Fruit fly (Drosophila melanogaster): ENCODE measurements around the gene AnxB9.
A peak's percentile ranks its signal among the peaks of the same experiment; 100 is the strongest.

The AnxB9 gene

DNA sequence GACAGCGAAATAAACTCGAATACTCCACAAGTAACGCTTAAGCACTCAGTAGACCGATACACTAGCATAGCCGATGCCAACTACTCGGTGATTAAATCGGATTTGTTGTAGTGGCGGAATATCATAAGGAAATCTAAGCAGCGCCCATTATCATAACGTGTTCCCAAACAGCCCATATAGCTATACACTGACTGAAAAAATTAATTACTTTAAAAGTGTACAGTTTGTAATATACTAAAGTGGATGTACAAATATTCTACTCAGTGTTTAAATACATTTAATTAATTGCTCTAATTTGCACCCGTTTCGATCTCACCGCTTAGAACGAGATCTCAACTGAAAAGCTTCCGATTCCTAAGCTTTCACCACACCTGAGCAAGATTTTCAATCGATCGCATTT lies 16.3 kb upstream of the AnxB9 start, which contains the start of gene CG7079:
Gene CG7079, minus strand, starts transcription at position 101 of the 400 bp plus-strand sequence.
- TF ChIP-seq insv (optimal IDR thresholded peaks at IDR 0.05) (no peak), Sin3A (optimal IDR thresholded peaks at IDR 0.05) (no peak), psq (optimal IDR thresholded peaks at IDR 0.05) (no peak), ttk (optimal IDR thresholded peaks at IDR 0.05) (no peak), h (optimal IDR thresholded peaks at IDR 0.05) (no peak)

DNA sequence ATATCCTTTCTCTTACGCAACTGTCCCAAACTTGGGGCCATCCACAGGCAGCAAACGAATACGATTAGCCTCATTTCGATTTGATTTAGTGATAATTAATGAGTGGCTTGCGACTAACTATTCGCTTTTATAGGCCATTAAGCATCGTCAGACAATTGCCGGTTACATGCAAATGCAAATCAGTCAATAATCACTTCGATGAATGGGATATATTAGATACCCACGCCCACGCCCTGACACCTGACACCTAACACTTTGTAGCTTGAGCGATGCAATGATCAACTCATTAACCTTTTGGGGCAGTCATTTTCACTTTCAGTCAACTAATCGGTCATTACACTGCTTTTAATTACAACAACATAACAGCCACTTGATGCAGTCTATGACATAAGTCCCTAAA lies 14.2 kb upstream of the AnxB9 start, which contains the start of gene Jhbp15:
Gene Jhbp15, minus strand, starts transcription at position 101 of the 400 bp plus-strand sequence.
- TF ChIP-seq h (optimal IDR thresholded peaks at IDR 0.05): no peak
- no peak for TF ChIP-seq Sin3A (optimal IDR thresholded peaks at IDR 0.05)
- TF ChIP-seq Myc (optimal IDR thresholded peaks at IDR 0.05): no peak
- no peak for TF ChIP-seq ttk (optimal IDR thresholded peaks at IDR 0.05)

DNA sequence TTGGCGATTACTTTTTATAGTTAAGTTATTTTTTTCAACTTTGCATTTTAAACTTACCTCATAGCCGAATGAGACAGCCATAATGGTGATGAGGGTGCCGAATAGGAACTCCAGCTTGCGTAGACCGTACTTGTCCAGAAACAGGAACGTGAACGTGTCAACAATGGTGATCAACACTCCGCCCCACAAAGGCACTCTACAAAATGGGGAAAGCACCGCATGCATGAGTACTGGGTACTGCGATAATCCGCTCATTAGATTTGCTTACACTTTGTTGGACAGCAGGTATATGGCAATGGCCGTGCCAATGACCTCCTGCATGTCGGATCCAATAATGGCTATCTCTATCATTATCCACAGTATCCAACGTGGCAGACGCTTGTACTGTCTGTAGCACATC lies 7.5 kb upstream of the AnxB9 start:
- no peak for TF ChIP-seq insv (optimal IDR thresholded peaks at IDR 0.05)
- no peak for TF ChIP-seq h (optimal IDR thresholded peaks at IDR 0.05)

- no peak for TF ChIP-seq insv (optimal IDR thresholded peaks at IDR 0.05)
- TF ChIP-seq psq (optimal IDR thresholded peaks at IDR 0.05): no peak
- no peak for TF ChIP-seq Sin3A (optimal IDR thresholded peaks at IDR 0.05)
- TF ChIP-seq ttk (optimal IDR thresholded peaks at IDR 0.05): no peak
- TF ChIP-seq Myc (optimal IDR thresholded peaks at IDR 0.05): no peak
- TF ChIP-seq h (optimal IDR thresholded peaks at IDR 0.05): no peak
These were observed 5.3 kb upstream of the AnxB9 start for dm6 chr3R:21059486-21060356.

dm6 chr3R:21060430-21061245 lies 4.4 kb upstream of the AnxB9 start, which contains the start of gene Mvl:
Gene Mvl, minus strand, starts transcription at chr3R:21060800.
- no peak for TF ChIP-seq Sin3A (optimal IDR thresholded peaks at IDR 0.05)

DNA sequence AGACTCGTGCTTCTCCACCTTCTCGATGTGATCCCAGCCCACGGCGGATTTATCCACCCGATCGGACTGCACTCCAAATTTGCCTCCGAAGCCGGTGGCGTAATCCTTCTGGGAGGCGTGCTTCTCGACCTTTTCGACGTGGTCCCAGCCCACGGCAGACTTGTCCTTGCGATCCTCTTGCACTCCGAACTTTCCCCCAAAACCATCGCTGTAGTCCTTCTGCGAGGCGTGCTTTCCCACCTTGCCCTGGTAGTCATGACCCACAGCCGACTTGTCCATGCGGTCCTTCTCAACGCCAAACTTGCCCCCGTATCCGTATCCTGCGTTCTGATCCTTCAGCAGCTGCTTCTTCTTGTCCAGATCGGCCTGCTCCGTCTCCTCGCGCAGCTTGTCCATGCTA lies 1.6 kb upstream of the AnxB9 start:
- no peak for TF ChIP-seq h (optimal IDR thresholded peaks at IDR 0.05)
- peak; percentile 59 for TF ChIP-seq ttk (optimal IDR thresholded peaks at IDR 0.05)
- no peak for TF ChIP-seq insv (optimal IDR thresholded peaks at IDR 0.05)

DNA sequence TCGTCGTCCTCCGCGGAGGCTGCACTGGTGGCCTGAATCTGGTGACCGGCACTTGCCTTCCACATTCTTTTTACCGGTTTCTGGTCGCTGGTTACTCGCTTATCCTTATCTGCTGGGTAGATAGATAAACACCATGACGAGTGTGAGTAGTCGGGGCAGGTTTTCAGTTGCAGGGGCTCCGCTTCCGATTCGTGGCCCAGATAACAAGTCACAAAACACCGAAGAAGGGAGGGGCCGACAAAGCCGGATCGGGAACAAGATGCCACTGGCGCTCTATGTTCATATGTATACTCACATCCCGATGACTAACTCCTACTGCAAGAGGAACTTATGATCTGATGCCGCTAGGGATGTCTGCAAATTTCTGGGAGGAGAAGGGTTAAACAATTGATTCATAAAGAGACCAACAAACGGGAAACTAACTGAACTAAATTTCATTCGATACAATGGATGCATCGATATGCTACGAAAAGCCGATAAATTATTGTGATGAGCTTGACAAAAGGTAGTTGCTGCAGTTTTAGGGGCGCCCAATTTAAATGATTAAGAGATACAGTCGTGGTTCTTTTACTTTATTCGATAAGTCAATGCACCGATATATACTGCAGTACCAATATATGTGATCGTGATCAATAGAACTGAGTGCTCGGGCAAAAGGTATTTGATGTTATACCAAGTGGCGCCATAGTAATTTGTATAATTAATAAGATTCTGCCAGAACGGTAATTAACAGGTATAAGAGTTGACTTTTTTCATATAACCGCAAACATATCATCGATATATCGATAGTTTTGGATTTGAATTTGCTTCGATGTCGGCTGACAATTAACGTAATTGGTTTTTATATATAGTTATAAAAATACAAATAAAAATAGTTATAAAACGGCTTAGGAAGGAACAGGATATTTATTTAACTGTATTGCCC lies 779 bp upstream of the AnxB9 start, which contains the start of gene Cortactin:
Gene Cortactin, minus strand, starts transcription at position 472 of the 925 bp plus-strand sequence.
- no peak for TF ChIP-seq insv (optimal IDR thresholded peaks at IDR 0.05)
- peak; percentile 96 for TF ChIP-seq psq (optimal IDR thresholded peaks at IDR 0.05)

DNA sequence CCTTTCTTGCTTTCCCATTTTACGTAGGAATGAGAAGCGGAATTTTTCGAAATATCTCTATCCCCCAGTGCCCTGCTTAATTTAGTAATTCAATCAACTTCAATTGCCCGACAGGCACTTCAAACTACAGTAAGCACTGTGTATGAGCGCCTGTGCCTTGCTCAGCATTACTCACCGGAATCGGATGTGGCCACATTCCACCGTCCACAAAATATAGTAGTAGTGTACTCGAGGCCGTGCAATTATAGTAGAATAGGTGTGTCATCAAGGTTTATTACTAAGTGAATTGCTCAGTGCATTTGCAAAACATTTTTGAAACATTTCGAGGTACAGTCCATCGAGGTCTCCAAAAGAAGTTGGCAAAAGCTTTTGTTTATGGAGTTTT lies 647 bp downstream of the AnxB9 start:
- TF ChIP-seq psq (optimal IDR thresholded peaks at IDR 0.05): no peak
- TF ChIP-seq ttk (optimal IDR thresholded peaks at IDR 0.05): no peak
- TF ChIP-seq Sin3A (optimal IDR thresholded peaks at IDR 0.05): no peak
- no peak for TF ChIP-seq h (optimal IDR thresholded peaks at IDR 0.05)
- TF ChIP-seq insv (optimal IDR thresholded peaks at IDR 0.05): no peak
- TF ChIP-seq Myc (optimal IDR thresholded peaks at IDR 0.05): no peak

- TF ChIP-seq insv (optimal IDR thresholded peaks at IDR 0.05): no peak
- no peak for TF ChIP-seq Sin3A (optimal IDR thresholded peaks at IDR 0.05)
- TF ChIP-seq h (optimal IDR thresholded peaks at IDR 0.05): no peak
- TF ChIP-seq Myc (optimal IDR thresholded peaks at IDR 0.05): no peak
- TF ChIP-seq psq (optimal IDR thresholded peaks at IDR 0.05): no peak
- TF ChIP-seq ttk (optimal IDR thresholded peaks at IDR 0.05): no peak
These were observed 1.6 kb downstream of the AnxB9 start for dm6 chr3R:21066469-21067284.

dm6 chr3R:21067543-21067942 lies 2.5 kb downstream of the AnxB9 start:
- TF ChIP-seq ttk (optimal IDR thresholded peaks at IDR 0.05) (no peak), Sin3A (optimal IDR thresholded peaks at IDR 0.05) (no peak), h (optimal IDR thresholded peaks at IDR 0.05) (no peak), insv (optimal IDR thresholded peaks at IDR 0.05) (no peak), psq (optimal IDR thresholded peaks at IDR 0.05) (no peak), Myc (optimal IDR thresholded peaks at IDR 0.05) (no peak)

dm6 chr3R:21069742-21070141 lies 4.7 kb downstream of the AnxB9 start:
- no peak for TF ChIP-seq insv (optimal IDR thresholded peaks at IDR 0.05)
- no peak for TF ChIP-seq psq (optimal IDR thresholded peaks at IDR 0.05)
- no peak for TF ChIP-seq ttk (optimal IDR thresholded peaks at IDR 0.05)
- TF ChIP-seq Myc (optimal IDR thresholded peaks at IDR 0.05): no peak
- TF ChIP-seq h (optimal IDR thresholded peaks at IDR 0.05): no peak
- TF ChIP-seq Sin3A (optimal IDR thresholded peaks at IDR 0.05): no peak

Data from Kc167 (cell line).